Worm (Caenorhabditis elegans): ENCODE measurements around the gene C35D10.3.

C35D10.3 gene

DNA sequence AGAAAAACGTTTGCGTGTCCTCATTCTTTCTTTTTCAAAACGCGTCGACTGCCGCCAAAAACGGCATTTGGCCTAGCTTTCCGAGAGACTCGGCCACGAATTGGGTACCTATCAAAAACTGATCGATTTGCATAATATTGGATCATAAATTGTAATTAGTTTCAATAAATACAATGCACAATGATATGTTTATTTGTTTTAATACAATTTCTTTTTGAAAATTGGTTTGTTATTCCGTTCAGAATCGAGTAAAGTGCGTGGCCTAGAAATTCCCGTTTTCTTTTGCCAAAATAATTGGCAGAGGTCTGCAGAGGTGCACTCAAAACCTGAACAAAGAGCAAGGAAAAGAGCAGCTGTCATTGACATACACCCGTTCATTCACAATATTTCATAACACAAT lies 36.7 kb downstream of the C35D10.3 start, which contains the start of gene F26F4.8 (continued):
- TF ChIP-seq fkh-6 (tag; optimal IDR thresholded peaks at IDR 0.05) (peak; percentile 40), unc-3 (GFP tag; conservative IDR thresholded peaks at IDR 0.05) (no peak), unc-3 (tag; optimal IDR thresholded peaks at IDR 0.05) (no peak), C08G9.2 (tag; optimal IDR thresholded peaks at IDR 0.05) (peak; percentile 90), rnt-1 (tag; optimal IDR thresholded peaks at IDR 0.05) (peak; percentile 46), K02D7.2 (tag; optimal IDR thresholded peaks at IDR 0.05) (no peak), sox-2 (GFP tag; IDR thresholded peaks at IDR 0.05) (no peak), odd-2 (tag; optimal IDR thresholded peaks at IDR 0.05) (no peak), lim-6 (tag; optimal IDR thresholded peaks at IDR 0.05) (peak; percentile 43), ceh-18 (tag; optimal IDR thresholded peaks at IDR 0.05) (peak; percentile 6), pha-2 (tag; optimal IDR thresholded peaks at IDR 0.05) (no peak), hlh-15 (tag; optimal IDR thresholded peaks at IDR 0.05) (no peak), tbx-7 (tag; optimal IDR thresholded peaks at IDR 0.05) (peak; percentile 85), nhr-11 (tag; optimal IDR thresholded peaks at IDR 0.05) (no peak), mec-3 (tag; optimal IDR thresholded peaks at IDR 0.05; ENCODE audit: borderline replicate concordance) (peak; percentile 79)

DNA sequence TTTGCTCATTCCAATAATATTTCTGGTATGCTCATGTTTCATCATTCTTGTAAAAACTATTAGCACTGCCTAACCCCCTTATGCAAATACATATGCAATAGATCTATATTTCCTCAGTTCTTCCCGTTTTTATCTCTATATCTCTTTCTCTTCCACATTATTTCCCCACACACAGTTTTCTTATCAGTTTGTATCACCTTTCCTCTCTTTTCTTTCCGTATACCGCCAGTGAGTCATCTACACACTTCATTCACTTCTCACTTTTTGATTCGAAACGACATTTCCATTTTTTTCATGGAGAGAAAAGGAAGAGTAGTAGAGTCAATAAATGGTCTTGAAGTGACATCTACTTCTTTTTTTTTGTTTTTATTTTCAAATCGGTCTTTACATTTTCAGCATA lies 37.6 kb downstream of the C35D10.3 start:
- no peak for TF ChIP-seq elt-4 (tag; optimal IDR thresholded peaks at IDR 0.05)
- no peak for TF ChIP-seq pax-1 (tag; optimal IDR thresholded peaks at IDR 0.05)
- no peak for TF ChIP-seq hlh-13 (GFP tag; optimal IDR thresholded peaks at IDR 0.05)
- no peak for TF ChIP-seq pha-2 (tag; optimal IDR thresholded peaks at IDR 0.05)
- peak; percentile 43 for TF ChIP-seq elt-2 (tag; optimal IDR thresholded peaks at IDR 0.05)
- no peak for TF ChIP-seq che-1 (tag; optimal IDR thresholded peaks at IDR 0.05)
- TF ChIP-seq ceh-30 (tag; optimal IDR thresholded peaks at IDR 0.05), result no peak
- no peak for TF ChIP-seq fkh-10 (GFP tag; optimal IDR thresholded peaks at IDR 0.05)

DNA sequence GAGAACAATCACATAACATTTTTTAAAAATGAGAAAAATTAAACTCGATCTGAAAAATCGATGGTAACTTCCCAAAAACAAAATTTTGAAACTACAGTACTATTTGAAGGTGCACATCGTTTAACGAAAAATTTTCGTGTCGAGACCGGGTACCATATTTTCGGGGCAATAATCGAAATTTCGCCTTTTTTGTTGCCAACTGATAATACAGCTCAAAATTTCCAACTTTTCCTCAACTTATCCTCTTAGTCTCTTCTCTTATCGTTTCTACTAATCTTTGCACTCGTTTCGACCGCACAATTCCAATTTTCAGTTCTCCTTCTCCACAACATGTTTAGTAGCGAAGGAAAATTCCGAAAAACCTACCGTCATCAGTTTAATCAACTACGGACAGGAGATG lies 38.2 kb downstream of the C35D10.3 start, which contains the start of gene rom-1:
Gene rom-1 (plus strand): TSS at position 301 of the 400 bp plus-strand sequence.
- TF ChIP-seq F13H6.1 (tag; optimal IDR thresholded peaks at IDR 0.05), result no peak
- no peak for TF ChIP-seq hlh-6 (tag; optimal IDR thresholded peaks at IDR 0.05)
- TF ChIP-seq eyg-1 (tag; optimal IDR thresholded peaks at IDR 0.05), result no peak
- no peak for TF ChIP-seq pax-1 (tag; optimal IDR thresholded peaks at IDR 0.05)
- TF ChIP-seq K02D7.2 (tag; optimal IDR thresholded peaks at IDR 0.05), result no peak
- no peak for TF ChIP-seq unc-55 (GFP tag; optimal IDR thresholded peaks at IDR 0.05)
- no peak for TF ChIP-seq hlh-30 (tag; optimal IDR thresholded peaks at IDR 0.05; ENCODE audit: insufficient read depth)
- TF ChIP-seq Y22D7AL.16 (tag; optimal IDR thresholded peaks at IDR 0.05), result no peak
- no peak for TF ChIP-seq pag-3 (tag; optimal IDR thresholded peaks at IDR 0.05; ENCODE audit: borderline replicate concordance)
- TF ChIP-seq pqm-1 (tag; optimal IDR thresholded peaks at IDR 0.05), result no peak
- no peak for TF ChIP-seq nhr-11 (tag; optimal IDR thresholded peaks at IDR 0.05)
- no peak for TF ChIP-seq madf-2 (tag; optimal IDR thresholded peaks at IDR 0.05)
- TF ChIP-seq ceh-2 (tag; optimal IDR thresholded peaks at IDR 0.05), result no peak

DNA sequence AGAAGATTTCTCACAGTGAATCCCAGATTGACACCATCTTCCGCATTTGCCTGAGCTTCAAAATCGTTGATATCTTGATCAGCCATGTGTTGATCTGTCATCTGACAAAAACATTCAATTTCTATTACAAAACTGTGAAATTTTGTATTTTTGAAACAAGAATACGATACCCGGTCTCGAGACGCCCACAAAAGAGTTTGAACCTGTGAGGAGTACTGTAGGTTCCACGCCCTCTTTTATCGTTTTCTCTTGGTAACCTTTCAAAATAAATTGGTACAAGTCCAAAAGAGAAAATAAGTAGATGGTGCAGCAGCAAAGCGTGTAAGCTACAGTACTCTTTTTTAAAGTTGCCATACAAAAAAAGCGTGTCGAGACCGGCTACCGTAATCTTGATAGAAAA lies 41.2 kb downstream of the C35D10.3 start, which contains the start of gene F26F4.12:
Gene F26F4.12 (minus strand): TSS at position 101 of the 400 bp plus-strand sequence.
- no peak for TF ChIP-seq rnt-1 (tag; optimal IDR thresholded peaks at IDR 0.05)
- no peak for TF ChIP-seq elt-2 (tag; optimal IDR thresholded peaks at IDR 0.05)
- no peak for TF ChIP-seq nhr-11 (tag; optimal IDR thresholded peaks at IDR 0.05)
- no peak for TF ChIP-seq madf-2 (tag; optimal IDR thresholded peaks at IDR 0.05)
- TF ChIP-seq dmd-4 (tag; optimal IDR thresholded peaks at IDR 0.05; ENCODE audit: borderline replicate concordance), result no peak
- TF ChIP-seq ceh-48 (tag; optimal IDR thresholded peaks at IDR 0.05), result no peak
- no peak for TF ChIP-seq sdc-2 (tag; optimal IDR thresholded peaks at IDR 0.05)
- TF ChIP-seq ceh-2 (tag; optimal IDR thresholded peaks at IDR 0.05), result no peak
- TF ChIP-seq Y22D7AL.16 (tag; optimal IDR thresholded peaks at IDR 0.05), result no peak

DNA sequence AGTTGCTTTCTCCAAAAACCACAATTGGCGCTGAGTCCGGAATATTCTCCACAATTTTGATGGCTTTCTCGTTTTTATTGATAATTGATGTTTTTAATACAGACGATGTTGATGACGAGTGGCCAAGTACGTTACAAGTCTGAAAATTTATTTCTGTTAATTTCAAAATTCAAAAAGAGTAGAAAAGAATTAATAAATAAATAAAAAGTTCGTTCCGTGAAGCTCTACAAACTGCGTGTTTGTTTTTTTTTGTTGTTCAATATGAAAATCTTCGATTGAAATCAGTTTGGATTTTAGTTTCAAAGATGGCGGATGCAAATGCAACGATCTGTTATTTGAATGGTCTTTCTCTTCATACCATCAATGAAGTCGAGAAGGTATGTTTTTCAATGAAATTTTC lies 42.2 kb downstream of the C35D10.3 start, which contains the start of gene F26F4.2:
Gene F26F4.2 (plus strand): TSS at position 301 of the 400 bp plus-strand sequence.
- no peak for TF ChIP-seq sox-4 (tag; optimal IDR thresholded peaks at IDR 0.05)
- TF ChIP-seq ama-1 (optimal IDR thresholded peaks at IDR 0.05), result no peak
- TF ChIP-seq madf-2 (tag; optimal IDR thresholded peaks at IDR 0.05), result no peak
- no peak for TF ChIP-seq fkh-6 (tag; optimal IDR thresholded peaks at IDR 0.05)
- TF ChIP-seq pha-4 (tag; optimal IDR thresholded peaks at IDR 0.05), result no peak
- TF ChIP-seq fax-1 (tag; optimal IDR thresholded peaks at IDR 0.05), result no peak
- no peak for TF ChIP-seq lim-6 (tag; optimal IDR thresholded peaks at IDR 0.05)
